Fruit fly (Drosophila melanogaster) whole organism, embryonic: ENCODE measurements around the gene CG14326.
A peak's percentile ranks its signal among the peaks of the same experiment; 100 is the strongest.

Source experiments
- Ada2b ChIP-seq: fragments of 200-800 bp; sonication (Bioruptor generic); IDR thresholded peaks from 2 replicates; pipeline ENCODE4 v1.3.6; 2022; ENCODE audit warnings: missing biosample characterization, missing genetic modification characterization
- BEAF-32 ChIP-seq: fragments of 200-800 bp; sonication (Bioruptor generic); optimal IDR thresholded peaks from 3 replicates; lab custom pipeline; 2017; ENCODE audit warnings: missing biosample characterization, missing genetic modification characterization, mild to moderate bottlenecking, moderate library complexity, missing genetic modification reagents
- C15 ChIP-seq: fragments of 200-800 bp; sonication (Bioruptor generic); IDR thresholded peaks from 3 replicates; pipeline ENCODE4 v1.3.6; 2022; ENCODE audit warnings: missing biosample characterization, missing genetic modification characterization
- CG11696 ChIP-seq: fragments of 200-800 bp; sonication (Bioruptor generic); IDR thresholded peaks from 2 replicates; pipeline ENCODE4 v1.3.6; 2022; ENCODE audit warnings: missing biosample characterization, missing genetic modification characterization
- CG13123 ChIP-seq: fragments of 200-800 bp; sonication (Bioruptor generic); optimal IDR thresholded peaks from 2 replicates; lab custom pipeline; 2016; ENCODE audit warnings: missing biosample characterization, missing genetic modification characterization
- CG13296 ChIP-seq: fragments of 200-800 bp; sonication (Bioruptor generic); optimal IDR thresholded peaks from 3 replicates; lab custom pipeline; 2018; ENCODE audit warnings: missing biosample characterization, mild to moderate bottlenecking, missing genetic modification characterization
- CG15479 ChIP-seq: fragments of 200-800 bp; sonication (Bioruptor generic); optimal IDR thresholded peaks from 3 replicates; lab custom pipeline; 2019; ENCODE audit warnings: missing biosample characterization, mild to moderate bottlenecking, missing genetic modification characterization, moderate library complexity
- CG1603 ChIP-seq: fragments of 200-800 bp; sonication (Bioruptor generic); optimal IDR thresholded peaks from 2 replicates; lab custom pipeline; 2019; ENCODE audit warnings: missing biosample characterization, mild to moderate bottlenecking, missing genetic modification characterization, moderate library complexity
- CG18262 ChIP-seq: fragments of 200-800 bp; optimal IDR thresholded peaks from 3 replicates; lab custom pipeline; 2019; ENCODE audit warnings: missing biosample characterization, mild to moderate bottlenecking, missing genetic modification characterization, moderate library complexity
- CG30431 ChIP-seq: fragments of 200-800 bp; sonication (Bioruptor generic); optimal IDR thresholded peaks from 2 replicates; lab custom pipeline; 2017; ENCODE audit warnings: missing biosample characterization, missing genetic modification characterization
- CG43689 ChIP-seq: fragments of 200-800 bp; sonication (Bioruptor generic); IDR thresholded peaks from 2 replicates; pipeline ENCODE4 v1.3.6; 2022; ENCODE audit warnings: missing biosample characterization, missing genetic modification characterization
- CG4404 ChIP-seq: fragments of 200-800 bp; sonication (Bioruptor generic); IDR thresholded peaks from 2 replicates; pipeline ENCODE4 v1.3.6; 2022; ENCODE audit warnings: missing biosample characterization, missing genetic modification characterization
- CG4854 ChIP-seq: fragments of 200-800 bp; sonication (Bioruptor generic); optimal IDR thresholded peaks from 2 replicates; lab custom pipeline; 2016; ENCODE audit warnings: missing biosample characterization, missing genetic modification characterization, inconsistent platforms
- Ets97D ChIP-seq: fragments of 200-800 bp; sonication (Bioruptor generic); optimal IDR thresholded peaks from 3 replicates; lab custom pipeline; 2016; ENCODE audit warnings: missing biosample characterization, missing genetic modification characterization
- Fer2 ChIP-seq: fragments of 200-800 bp; sonication (Bioruptor generic); optimal IDR thresholded peaks from 2 replicates; lab custom pipeline; 2018; ENCODE audit warnings: missing biosample characterization, mild to moderate bottlenecking, missing genetic modification characterization, moderate library complexity
- Fer3 ChIP-seq: fragments of 200-800 bp; sonication (Bioruptor generic); optimal IDR thresholded peaks from 2 replicates; lab custom pipeline; 2018; ENCODE audit warnings: missing biosample characterization, mild to moderate bottlenecking, missing genetic modification characterization, moderate library complexity
- HLH54F ChIP-seq: fragments of 200-800 bp; sonication (Bioruptor generic); optimal IDR thresholded peaks from 3 replicates; lab custom pipeline; 2016; ENCODE audit warnings: missing biosample characterization, missing genetic modification characterization
- Kr ChIP-seq: fragments of 200-800 bp; sonication (Bioruptor generic); optimal IDR thresholded peaks from 2 replicates; lab custom pipeline; 2017; ENCODE audit warnings: missing biosample characterization, mild to moderate bottlenecking, missing genetic modification characterization
- MBD-R2 ChIP-seq: fragments of 200-800 bp; sonication (Bioruptor generic); IDR thresholded peaks from 2 replicates; pipeline ENCODE4 v1.3.6; 2022; ENCODE audit warnings: missing biosample characterization, missing genetic modification characterization
- Mad ChIP-seq: fragments of 200-800 bp; sonication (Bioruptor generic); optimal IDR thresholded peaks from 2 replicates; lab custom pipeline; 2016; ENCODE audit warnings: missing biosample characterization, missing genetic modification characterization
- Opbp ChIP-seq: fragments of 200-800 bp; sonication (Bioruptor generic); IDR thresholded peaks from 3 replicates; pipeline ENCODE4 v1.3.6; 2022; ENCODE audit warnings: missing biosample characterization, missing genetic modification characterization; ENCODE audit not compliant: partially characterized antibody
- Side ChIP-seq: fragments of 200-800 bp; sonication (Bioruptor generic); optimal IDR thresholded peaks from 2 replicates; lab custom pipeline; 2016; ENCODE audit warnings: missing biosample characterization, missing genetic modification characterization
- Sox100B ChIP-seq: fragments of 200-800 bp; sonication (Bioruptor generic); optimal IDR thresholded peaks from 3 replicates; lab custom pipeline; 2018; ENCODE audit warnings: missing biosample characterization, mild to moderate bottlenecking, missing genetic modification characterization
- Stat92E ChIP-seq, 3 experiments: fragments of >200 bp in 2 of 3; fragments of 200-800 bp in 1 of 3; sonication (Bioruptor generic) in 1 of 3; optimal IDR thresholded peaks; 2 replicates each; lab custom pipeline; 2017 to 2019; ENCODE audit warnings: missing biosample characterization in 3 of 3, missing genetic modification characterization in 3 of 3, mild to moderate bottlenecking in 1 of 3, moderate library complexity in 1 of 3
- ato ChIP-seq: fragments of 200-800 bp; sonication (Bioruptor generic); IDR thresholded peaks from 2 replicates; pipeline ENCODE4 v1.3.6; 2022; ENCODE audit warnings: missing biosample characterization, missing genetic modification characterization; ENCODE audit not compliant: partially characterized antibody
- cato ChIP-seq: fragments of 200-800 bp; sonication (Bioruptor generic); optimal IDR thresholded peaks from 2 replicates; lab custom pipeline; 2016; ENCODE audit warnings: missing biosample characterization, missing genetic modification characterization, borderline replicate concordance
- caup ChIP-seq: fragments of 200-800 bp; sonication (Bioruptor generic); optimal IDR thresholded peaks from 3 replicates; lab custom pipeline; 2017; ENCODE audit warnings: missing biosample characterization, mild to moderate bottlenecking, missing genetic modification characterization, moderate library complexity; ENCODE audit not compliant: severe bottlenecking
- cg ChIP-seq: fragments of 200-800 bp; sonication (Bioruptor generic); optimal IDR thresholded peaks from 3 replicates; lab custom pipeline; 2019; ENCODE audit warnings: missing biosample characterization, mild to moderate bottlenecking, missing genetic modification characterization, moderate library complexity
- chinmo ChIP-seq: fragments of 200-800 bp; sonication (Bioruptor generic); IDR thresholded peaks from 4 replicates; pipeline ENCODE4 v1.3.6; 2022; ENCODE audit warnings: missing biosample characterization, missing genetic modification characterization; ENCODE audit not compliant: partially characterized antibody
- crc ChIP-seq: fragments of 200-800 bp; sonication (Bioruptor generic); optimal IDR thresholded peaks from 2 replicates; lab custom pipeline; 2016; ENCODE audit warnings: missing biosample characterization, missing genetic modification characterization
- fd3F ChIP-seq: fragments of 200-800 bp; sonication (Bioruptor generic); optimal IDR thresholded peaks from 2 replicates; lab custom pipeline; 2018; ENCODE audit warnings: missing biosample characterization, mild to moderate bottlenecking, missing genetic modification characterization, moderate library complexity
- fd96Cb ChIP-seq: fragments of 200-800 bp; sonication (Bioruptor generic); optimal IDR thresholded peaks from 2 replicates; lab custom pipeline; 2018; ENCODE audit warnings: missing biosample characterization, mild to moderate bottlenecking, missing genetic modification characterization, moderate library complexity
- gcm2 ChIP-seq: fragments of 200-800 bp; sonication (Bioruptor generic); optimal IDR thresholded peaks from 2 replicates; lab custom pipeline; 2016; ENCODE audit warnings: missing biosample characterization, missing genetic modification characterization
- ham ChIP-seq: fragments of 200-800 bp; sonication (Bioruptor generic); IDR thresholded peaks from 2 replicates; pipeline ENCODE4 v1.3.6; 2022; ENCODE audit warnings: missing biosample characterization, missing genetic modification characterization
- inv ChIP-seq: fragments of 200-800 bp; sonication (Bioruptor generic); IDR thresholded peaks from 2 replicates; pipeline ENCODE4 v1.3.6; 2022; ENCODE audit warnings: missing biosample characterization, missing genetic modification characterization; ENCODE audit not compliant: partially characterized antibody
- knrl ChIP-seq: fragments of 200-800 bp; sonication (Bioruptor generic); IDR thresholded peaks from 3 replicates; pipeline ENCODE4 v1.3.6; 2022; ENCODE audit warnings: missing biosample characterization, missing genetic modification characterization; ENCODE audit not compliant: partially characterized antibody
- nmo ChIP-seq: fragments of 200-800 bp; sonication (Bioruptor generic); optimal IDR thresholded peaks from 2 replicates; lab custom pipeline; 2018; ENCODE audit warnings: missing biosample characterization, mild to moderate bottlenecking, missing genetic modification characterization, moderate library complexity
- otp ChIP-seq: fragments of 200-800 bp; sonication (Bioruptor generic); IDR thresholded peaks from 3 replicates; pipeline ENCODE4, ENCODE4 v1.3.6; 2022; ENCODE audit warnings: missing biosample characterization, missing genetic modification characterization
- pan ChIP-seq, 4 experiments: fragments of >200 bp in 3 of 4; fragments of 200-800 bp in 1 of 4; sonication (Bioruptor generic) in 1 of 4; optimal IDR thresholded peaks in 3 of 4; IDR thresholded peaks in 1 of 4; 2 replicates each; pipeline versions ENCODE4 v1.3.6 to Lab custom; 2017 to 2022; ENCODE audit warnings: missing biosample characterization in 2 of 4, missing genetic modification characterization in 2 of 4, mixed read lengths in 1 of 4
- pb ChIP-seq: fragments of 200-800 bp; sonication (Bioruptor generic); optimal IDR thresholded peaks from 3 replicates; lab custom pipeline; 2016; ENCODE audit warnings: missing biosample characterization, missing genetic modification characterization
- pzg ChIP-seq: fragments of 200-800 bp; sonication (Bioruptor generic); optimal IDR thresholded peaks from 3 replicates; lab custom pipeline; 2018; ENCODE audit warnings: missing biosample characterization, mild to moderate bottlenecking, missing genetic modification characterization, moderate library complexity
- ranshi ChIP-seq: fragments of 200-800 bp; sonication (Bioruptor generic); IDR thresholded peaks from 2 replicates; pipeline ENCODE4 v1.3.6; 2022; ENCODE audit warnings: missing biosample characterization, missing genetic modification characterization
- seq ChIP-seq: fragments of 200-800 bp; sonication (Bioruptor generic); IDR thresholded peaks from 2 replicates; pipeline ENCODE4 v1.3.6; 2022; ENCODE audit warnings: missing biosample characterization, missing genetic modification characterization
- sisA ChIP-seq: fragments of 200-800 bp; sonication (Bioruptor generic); IDR thresholded peaks from 2 replicates; pipeline ENCODE4 v1.3.6; 2022; ENCODE audit warnings: missing biosample characterization, missing genetic modification characterization
- sqz ChIP-seq: fragments of 200-800 bp; sonication (Bioruptor generic); optimal IDR thresholded peaks from 3 replicates; lab custom pipeline; 2018; ENCODE audit warnings: missing biosample characterization, mild to moderate bottlenecking, missing genetic modification characterization
- ssp ChIP-seq: fragments of 200-800 bp; sonication (Bioruptor generic); IDR thresholded peaks from 2 replicates; pipeline ENCODE4 v1.3.6; 2022; ENCODE audit warnings: missing biosample characterization, missing genetic modification characterization
- sug ChIP-seq: fragments of 200-800 bp; optimal IDR thresholded peaks from 2 replicates; lab custom pipeline; 2019; ENCODE audit warnings: missing biosample characterization, mild to moderate bottlenecking, missing genetic modification characterization, moderate library complexity
- toy ChIP-seq: fragments of 200-800 bp; sonication (Bioruptor generic); IDR thresholded peaks from 2 replicates; pipeline ENCODE4 v1.3.6; 2022; ENCODE audit warnings: missing biosample characterization, missing genetic modification characterization
- zen ChIP-seq: fragments of 200-800 bp; sonication (Bioruptor generic); optimal IDR thresholded peaks from 3 replicates; lab custom pipeline; 2018; ENCODE audit warnings: missing biosample characterization, mild to moderate bottlenecking, missing genetic modification characterization, moderate library complexity
- zfh1 ChIP-seq: fragments of 200-800 bp; sonication (Bioruptor generic); IDR thresholded peaks from 3 replicates; pipeline ENCODE4 v1.3.6; 2022; ENCODE audit warnings: missing biosample characterization, missing genetic modification characterization

The CG14326 gene

dm6 chr3R:17603717-17604116 is 15.2 kb upstream of the CG14326 start (continued):
- TF ChIP-seq C15 (GFP tag; lab: Robert Waterston, UW) (no peak), crc (GFP tag; lab: Kevin White, UChicago) (no peak), fd96Cb (no peak), pzg (GFP tag; lab: Kevin White, UChicago) (peak; percentile 19), CG1603 (tag; lab: Kevin White, UChicago) (peak; percentile 18), Ada2b (GFP tag; lab: Robert Waterston, UW) (no peak), ham (GFP tag; lab: Robert Waterston, UW) (no peak), Stat92E (GFP tag; optimal IDR thresholded peaks at IDR 0.05; lab: Kevin White, UChicago) (no peak), Mad (GFP tag; lab: Kevin White, UChicago) (no peak), ranshi (GFP tag; lab: Robert Waterston, UW) (no peak), CG13296 (no peak), pan (optimal IDR thresholded peaks at IDR 0.05; lab: Kevin White, UChicago) (no peak), pan (GFP tag; optimal IDR thresholded peaks at IDR 0.05 in 1 of 2, IDR thresholded peaks at IDR 0.05 in 1 of 2) (no peak), knrl (no peak), ssp (GFP tag; lab: Robert Waterston, UW) (no peak), Opbp (GFP tag; lab: Robert Waterston, UW) (peak; percentile 46; the same call in 1 of the 3 replicates), zfh1 (GFP tag; lab: Robert Waterston, UW) (no peak), Fer2 (tag; lab: Kevin White, UChicago) (no peak), ato (no peak), pb (GFP tag; lab: Kevin White, UChicago) (no peak), fd3F (no peak), chinmo (GFP tag; lab: Robert Waterston, UW) (peak; percentile 85; the same call in 1 of the 4 replicates), gcm2 (GFP tag; lab: Kevin White, UChicago) (no peak), Sox100B (GFP tag; lab: Kevin White, UChicago) (no peak), cato (GFP tag; lab: Kevin White, UChicago) (no peak), cg (GFP tag; lab: Kevin White, UChicago) (peak; percentile 97), BEAF-32 (GFP tag; lab: Kevin White, UChicago) (no peak), CG30431 (GFP tag; lab: Kevin White, UChicago) (no peak), toy (GFP tag; lab: Robert Waterston, UW) (no peak), zen (no peak), HLH54F (GFP tag; lab: Kevin White, UChicago) (no peak), CG43689 (no peak), otp (GFP tag; lab: Robert Waterston, UW) (no peak), CG4404 (GFP tag; lab: Robert Waterston, UW) (no peak), Ets97D (GFP tag; lab: Kevin White, UChicago) (no peak), CG13123 (no peak), CG18262 (tag; lab: Kevin White, UChicago) (no peak), caup (GFP tag; lab: Kevin White, UChicago) (no peak), Fer3 (no peak), inv (GFP tag; lab: Robert Waterston, UW) (0 out of 2 replicates have a peak, but pooled peaks have one; percentile 23), sisA (GFP tag; lab: Robert Waterston, UW) (no peak), sug (no peak), nmo (no peak), Kr (GFP tag; lab: Kevin White, UChicago) (peak; percentile 30), CG11696 (GFP tag; lab: Robert Waterston, UW) (no peak), Side (GFP tag; lab: Kevin White, UChicago) (no peak), seq (GFP tag; lab: Robert Waterston, UW) (peak; percentile 60; the same call in 1 of the 2 replicates), MBD-R2 (peak; percentile 27; the same call in 1 of the 2 replicates), CG4854 (GFP tag; lab: Kevin White, UChicago) (no peak), CG15479 (GFP tag; lab: Kevin White, UChicago) (no peak), sqz (GFP tag; lab: Kevin White, UChicago) (no peak)
